Fruit fly (Drosophila melanogaster): ENCODE data around the gene Ssl1.

DNA sequence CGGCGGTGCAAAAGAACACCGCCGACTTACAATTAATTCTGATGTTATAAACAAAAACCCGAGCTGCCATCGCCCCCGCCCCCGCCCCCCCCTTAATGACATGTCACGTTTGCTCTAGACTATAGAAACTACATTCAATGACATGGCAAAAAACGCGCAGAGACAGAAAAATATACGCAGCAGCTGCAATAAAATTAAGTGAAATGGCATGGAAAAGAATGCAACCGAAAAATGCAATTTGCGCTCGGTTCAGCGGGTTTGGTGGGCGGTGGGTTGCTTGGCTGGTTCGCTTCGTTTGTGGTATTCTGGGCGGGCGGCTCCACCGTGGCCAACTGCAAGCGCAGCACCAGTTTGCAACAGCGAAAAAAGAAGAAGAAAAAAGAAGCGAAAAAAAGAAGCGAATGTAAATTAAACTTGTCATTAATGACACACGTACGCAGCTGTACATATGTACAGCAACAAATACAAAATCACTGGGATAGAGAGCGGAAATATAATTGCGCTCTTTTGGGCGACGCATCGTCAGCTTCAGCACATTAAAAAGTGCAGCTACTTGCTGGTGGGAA is 48.7 kb upstream of the Ssl1 start:
- TF ChIP-seq usp (GFP tag; optimal IDR thresholded peaks at IDR 0.05), result no peak
- no peak for TF ChIP-seq fru (GFP tag; optimal IDR thresholded peaks at IDR 0.05)
- no peak for TF ChIP-seq brk (GFP tag; optimal IDR thresholded peaks at IDR 0.05)
- TF ChIP-seq lola (GFP tag; optimal IDR thresholded peaks at IDR 0.05), result no peak
- no peak for TF ChIP-seq Abd-B (GFP tag; optimal IDR thresholded peaks at IDR 0.05)
- no peak for TF ChIP-seq tai (GFP tag; optimal IDR thresholded peaks at IDR 0.05)
- no peak for TF ChIP-seq Sp1 (GFP tag; optimal IDR thresholded peaks at IDR 0.05)
- no peak for TF ChIP-seq Dif (GFP tag; optimal IDR thresholded peaks at IDR 0.05; ENCODE audit: partially characterized antibody)
